Worm (Caenorhabditis elegans): Measurements from ENCODE around the gene nhr-63.

ce11 chrV:15955497-15955896 is 46.9 kb upstream of the nhr-63 start, which contains the start of gene srh-186:
- TF ChIP-seq mdl-1 (tag; optimal IDR thresholded peaks at IDR 0.05) (no peak), skn-1 (tag; optimal IDR thresholded peaks at IDR 0.05) (no peak), ztf-11 (tag; optimal IDR thresholded peaks at IDR 0.05) (no peak)

All from whole organism, L4 larva.